Fruit fly (Drosophila melanogaster): Measurements from ENCODE around the gene RpS27.

RpS27 gene

dm6 chr3R:25262322-25262761 is 15.0 kb upstream of the RpS27 start, which contains the start of the genes Kdsr and CG11858 (continued):
- TF ChIP-seq CG31224 (GFP tag; IDR thresholded peaks at IDR 0.05) = peak; percentile 42; the same call in 1 of the 2 replicates
- no peak for TF ChIP-seq Gug (GFP tag; IDR thresholded peaks at IDR 0.05)
- no peak for TF ChIP-seq Hand (GFP tag; optimal IDR thresholded peaks at IDR 0.05)
- no peak for TF ChIP-seq knrl (GFP tag; IDR thresholded peaks at IDR 0.05; ENCODE audit: partially characterized antibody)
- no peak for TF ChIP-seq CG16813 (GFP tag; IDR thresholded peaks at IDR 0.05; ENCODE audit: partially characterized antibody)
- 0 out of 2 replicates have a peak, but pooled peaks have one; percentile 15 for TF ChIP-seq CG43689 (GFP tag; IDR thresholded peaks at IDR 0.05)
- TF ChIP-seq ewg (GFP tag; optimal IDR thresholded peaks at IDR 0.05) = no peak
- no peak for TF ChIP-seq bcd (GFP tag; optimal IDR thresholded peaks at IDR 0.05)
- TF ChIP-seq ap (GFP tag; IDR thresholded peaks at IDR 0.05) = no peak
- peak; percentile 12 for TF ChIP-seq CG1602 (GFP tag; optimal IDR thresholded peaks at IDR 0.05)
- TF ChIP-seq CG5953 (GFP tag; IDR thresholded peaks at IDR 0.05) = peak; percentile 35; the same call in 1 of the 2 replicates
- TF ChIP-seq cg (GFP tag; optimal IDR thresholded peaks at IDR 0.05) = no peak
- TF ChIP-seq shn (GFP tag; optimal IDR thresholded peaks at IDR 0.05) = peak; percentile 59
- TF ChIP-seq cwo (GFP tag; optimal IDR thresholded peaks at IDR 0.05) = peak; percentile 12
- no peak for TF ChIP-seq Gsc (GFP tag; IDR thresholded peaks at IDR 0.05)
- no peak for TF ChIP-seq so (GFP tag; IDR thresholded peaks at IDR 0.05)
- TF ChIP-seq ERR (GFP tag; optimal IDR thresholded peaks at IDR 0.05) = no peak
- TF ChIP-seq CG2202 (tag; optimal IDR thresholded peaks at IDR 0.05) = peak; percentile 7
- no peak for TF ChIP-seq CG14965 (GFP tag; optimal IDR thresholded peaks at IDR 0.05; ENCODE audit: borderline replicate concordance)
- no peak for TF ChIP-seq CG3726 (GFP tag; IDR thresholded peaks at IDR 0.05)
- TF ChIP-seq esg (GFP tag; conservative IDR thresholded peaks at IDR 0.05) = peak; percentile 36; the same call in 1 of the 2 replicates
- peak; percentile 71 for TF ChIP-seq Ets97D (GFP tag; optimal IDR thresholded peaks at IDR 0.05)
- TF ChIP-seq da (GFP tag; optimal IDR thresholded peaks at IDR 0.05) = no peak
- peak; percentile 9 for TF ChIP-seq psq (GFP tag; optimal IDR thresholded peaks at IDR 0.05)
- 0 out of 2 replicates have a peak, but pooled peaks have one; percentile 5 for TF ChIP-seq chm (GFP tag; IDR thresholded peaks at IDR 0.05)
- TF ChIP-seq gem (tag; optimal IDR thresholded peaks at IDR 0.05) = no peak
- TF ChIP-seq CG9932 (GFP tag; IDR thresholded peaks at IDR 0.05) = peak; percentile 80
- TF ChIP-seq Xrp1 (GFP tag; IDR thresholded peaks at IDR 0.05) = peak; percentile 76
- TF ChIP-seq tap (tag; optimal IDR thresholded peaks at IDR 0.05) = no peak
- TF ChIP-seq Dip3 (GFP tag; optimal IDR thresholded peaks at IDR 0.05) = peak; percentile 50
- no peak for TF ChIP-seq CG17612 (GFP tag; IDR thresholded peaks at IDR 0.05)
- TF ChIP-seq repo (GFP tag; optimal IDR thresholded peaks at IDR 0.05) = no peak
- peak; percentile 73 for TF ChIP-seq grn (GFP tag; optimal IDR thresholded peaks at IDR 0.05)
- peak; percentile 82 for TF ChIP-seq CG30403 (GFP tag; optimal IDR thresholded peaks at IDR 0.05)
- TF ChIP-seq CG7372 (GFP tag; IDR thresholded peaks at IDR 0.05) = peak; percentile 35; the same call in 1 of the 2 replicates
- no peak for TF ChIP-seq ash1 (GFP tag; optimal IDR thresholded peaks at IDR 0.05)
- no peak for TF ChIP-seq CG7745 (tag; optimal IDR thresholded peaks at IDR 0.05)
- peak in 1 of 2 experiments; percentile 49 for TF ChIP-seq crp (GFP tag; optimal IDR thresholded peaks at IDR 0.05)
- TF ChIP-seq sug (tag; optimal IDR thresholded peaks at IDR 0.05) = peak; percentile 70
- TF ChIP-seq CG13296 (GFP tag; optimal IDR thresholded peaks at IDR 0.05) = peak; percentile 56
- peak; percentile 27 for TF ChIP-seq CG18764 (GFP tag; optimal IDR thresholded peaks at IDR 0.05)
- TF ChIP-seq CoRest (tag; optimal IDR thresholded peaks at IDR 0.05) = peak; percentile 71
- TF ChIP-seq maf-S (GFP tag; optimal IDR thresholded peaks at IDR 0.05) = peak; percentile 40
- no peak for TF ChIP-seq CG2199 (GFP tag; IDR thresholded peaks at IDR 0.05)
- peak; percentile 47 for TF ChIP-seq ci (GFP tag; IDR thresholded peaks at IDR 0.05)
- TF ChIP-seq CG32772 (GFP tag; IDR thresholded peaks at IDR 0.05) = peak; percentile 68
- TF ChIP-seq trh (GFP tag; optimal IDR thresholded peaks at IDR 0.05) = no peak
- peak; percentile 60 for TF ChIP-seq Nf-YC (tag; optimal IDR thresholded peaks at IDR 0.05)
- TF ChIP-seq Dad (GFP tag; optimal IDR thresholded peaks at IDR 0.05) = peak; percentile 60
- no peak for TF ChIP-seq org-1 (GFP tag; optimal IDR thresholded peaks at IDR 0.05)
- TF ChIP-seq mam (GFP tag; optimal IDR thresholded peaks at IDR 0.05) = peak; percentile 48
- peak; percentile 2 for TF ChIP-seq run (tag; optimal IDR thresholded peaks at IDR 0.05)

All from whole organism, embryonic.